Worm (Caenorhabditis elegans) whole organism, L4/young adult: ENCODE data around the gene ivns-1.

Experiments used
- W03F9.2 ChIP-seq: fragments of 150-350 bp; optimal IDR thresholded peaks from 2 replicates; lab custom pipeline; 2014; ENCODE audit warnings: missing biosample characterization, missing genetic modification characterization
- dao-5 ChIP-seq: sonication (generic microtip); optimal IDR thresholded peaks from 2 replicates; lab custom pipeline; 2016; ENCODE audit warnings: missing genotype, missing genetic modification characterization, moderate library complexity, missing compliant biosample characterization
- him-1 ChIP-seq: sonication (generic microtip); optimal IDR thresholded peaks from 2 replicates; lab custom pipeline; 2016; ENCODE audit warnings: missing genotype, missing genetic modification reagents, missing genetic modification characterization, missing compliant biosample characterization

- no peak for TF ChIP-seq him-1 (tag; lab: Kevin White, UChicago)
- no peak for TF ChIP-seq W03F9.2 (tag; lab: Kevin White, UChicago)
- no peak for TF ChIP-seq dao-5 (tag; lab: Kevin White, UChicago)
Measured at ce11 chrX:12645846-12646245, 11.7 kb upstream of the ivns-1 start.
